Fruit fly (Drosophila melanogaster): ENCODE measurements around the gene CG11380.

The CG11380 gene

DNA sequence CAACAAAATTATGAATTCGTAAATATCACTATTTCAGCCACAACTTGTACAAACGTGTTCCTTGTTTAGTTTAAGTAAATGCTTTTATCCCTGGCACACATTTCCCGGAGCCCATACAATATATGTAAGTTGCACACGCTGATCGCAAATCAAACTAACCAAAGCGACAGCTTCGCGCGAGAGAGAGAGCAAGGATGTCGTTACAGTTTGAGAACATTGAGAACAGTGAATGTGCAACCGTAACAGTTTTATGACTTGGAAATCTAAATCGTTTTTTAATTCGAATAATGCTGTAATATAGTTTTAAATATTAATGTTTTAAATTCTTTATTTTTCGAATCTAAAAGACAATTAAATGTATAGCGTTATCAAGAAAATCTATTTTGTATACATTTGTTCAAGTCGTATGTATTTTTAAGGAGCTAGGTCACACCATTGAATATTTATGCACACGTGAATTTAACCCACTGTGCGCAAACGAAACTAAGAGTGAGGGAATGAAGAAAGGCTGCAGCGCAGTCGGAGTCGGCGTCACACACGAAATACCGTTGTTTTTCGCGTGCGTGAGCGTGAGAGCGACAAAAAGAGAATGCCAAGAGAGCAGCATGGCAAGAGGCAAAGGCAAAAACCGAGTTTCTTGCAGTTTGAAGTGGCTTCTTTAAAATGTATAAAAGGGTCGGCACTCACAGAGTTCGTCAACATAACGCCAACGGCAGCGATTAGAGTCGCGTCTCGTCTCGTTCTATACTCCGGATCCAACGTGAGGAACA lies 18.3 kb downstream of the CG11380 start, which contains the start of gene CG11382:
TSS of gene CG11382 (plus strand) at position 720 of the 770 bp plus-strand sequence.
- no peak for TF ChIP-seq dl (GFP tag; optimal IDR thresholded peaks at IDR 0.05; ENCODE audit: insufficient read depth in 1 of 2, partially characterized antibody in 2 of 2)
- TF ChIP-seq usp (GFP tag; optimal IDR thresholded peaks at IDR 0.05): no peak
- peak; percentile 21 for TF ChIP-seq fru (GFP tag; optimal IDR thresholded peaks at IDR 0.05)
- no peak for TF ChIP-seq Abd-B (GFP tag; optimal IDR thresholded peaks at IDR 0.05)

DNA sequence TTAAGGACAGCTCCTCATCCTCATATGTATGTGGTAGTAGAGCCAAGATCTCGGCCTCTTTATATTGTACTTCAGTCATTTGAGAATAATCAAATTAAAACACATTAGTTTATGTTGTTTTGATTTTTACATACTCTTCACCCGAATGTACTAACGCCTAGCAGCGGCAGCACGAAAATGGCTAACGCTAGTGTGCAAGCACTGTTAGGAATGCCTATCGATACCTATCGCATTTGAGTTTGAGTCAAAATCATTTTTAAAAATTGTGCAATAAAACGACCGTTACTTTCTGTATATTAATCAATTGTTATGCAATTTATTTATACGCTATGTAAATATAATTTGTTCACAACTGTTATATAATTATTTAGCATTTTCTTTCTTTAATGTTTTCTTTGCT lies 23.9 kb downstream of the CG11380 start, which contains the start of gene CG11398:
TSS of gene CG11398 (minus strand) at position 157 of the 400 bp plus-strand sequence.
- TF ChIP-seq Myc (optimal IDR thresholded peaks at IDR 0.05): no peak
- TF ChIP-seq Vsx2 (GFP tag; optimal IDR thresholded peaks at IDR 0.05; ENCODE audit: partially characterized antibody): no peak
- no peak for TF ChIP-seq sv (GFP tag; optimal IDR thresholded peaks at IDR 0.05)
- TF ChIP-seq OdsH (GFP tag; optimal IDR thresholded peaks at IDR 0.05): no peak
- no peak for TF ChIP-seq dsf (GFP tag; optimal IDR thresholded peaks at IDR 0.05; ENCODE audit: borderline replicate concordance)
- TF ChIP-seq GATAd (GFP tag; optimal IDR thresholded peaks at IDR 0.05): no peak
- TF ChIP-seq woc (GFP tag; optimal IDR thresholded peaks at IDR 0.05): no peak
- no peak for TF ChIP-seq foxo (GFP tag; optimal IDR thresholded peaks at IDR 0.05)
- TF ChIP-seq dmrt93B (GFP tag; optimal IDR thresholded peaks at IDR 0.05): no peak

DNA sequence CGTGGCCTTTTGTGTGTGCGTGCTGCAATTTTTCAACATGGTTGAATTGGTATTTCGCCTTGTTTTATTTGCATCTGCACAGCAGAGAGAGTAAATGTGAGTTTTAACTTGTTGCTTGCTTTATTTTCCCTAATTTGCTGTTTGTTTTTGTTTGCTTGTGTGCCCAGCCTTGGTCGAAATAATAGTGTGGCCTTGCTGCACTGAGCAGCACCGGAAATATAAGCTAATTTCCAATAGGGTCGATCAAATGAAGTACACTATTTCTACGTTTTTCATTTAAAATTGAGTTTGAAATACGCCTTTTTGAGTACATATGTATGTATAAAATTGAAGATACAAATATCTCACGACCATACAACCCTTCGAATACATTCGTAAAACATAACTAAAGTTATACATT lies 25.6 kb downstream of the CG11380 start:
- TF ChIP-seq Hr78 (GFP tag; optimal IDR thresholded peaks at IDR 0.05) (no peak), ey (GFP tag; optimal IDR thresholded peaks at IDR 0.05) (no peak), Abd-B (GFP tag; optimal IDR thresholded peaks at IDR 0.05) (no peak), lola (GFP tag; optimal IDR thresholded peaks at IDR 0.05) (no peak), Mio (GFP tag; optimal IDR thresholded peaks at IDR 0.05) (no peak), OdsH (GFP tag; optimal IDR thresholded peaks at IDR 0.05) (no peak), GATAd (GFP tag; optimal IDR thresholded peaks at IDR 0.05) (no peak), Hr83 (GFP tag; optimal IDR thresholded peaks at IDR 0.05; ENCODE audit: poor library complexity, severe bottlenecking) (no peak), HLH106 (tag; optimal IDR thresholded peaks at IDR 0.05) (no peak), dmrt93B (GFP tag; optimal IDR thresholded peaks at IDR 0.05) (no peak), jim (GFP tag; optimal IDR thresholded peaks at IDR 0.05) (no peak), dl (GFP tag; optimal IDR thresholded peaks at IDR 0.05; ENCODE audit: insufficient read depth in 1 of 2, partially characterized antibody in 2 of 2) (no peak), CrebA (GFP tag; optimal IDR thresholded peaks at IDR 0.05; ENCODE audit: borderline replicate concordance) (no peak), usp (GFP tag; optimal IDR thresholded peaks at IDR 0.05) (no peak), Hnf4 (GFP tag; optimal IDR thresholded peaks at IDR 0.05) (no peak), brk (GFP tag; optimal IDR thresholded peaks at IDR 0.05) (no peak), foxo (GFP tag; optimal IDR thresholded peaks at IDR 0.05) (no peak), Jra (GFP tag; optimal IDR thresholded peaks at IDR 0.05) (no peak), pan (optimal IDR thresholded peaks at IDR 0.05) (no peak), br (GFP tag; optimal IDR thresholded peaks at IDR 0.05) (no peak)

DNA sequence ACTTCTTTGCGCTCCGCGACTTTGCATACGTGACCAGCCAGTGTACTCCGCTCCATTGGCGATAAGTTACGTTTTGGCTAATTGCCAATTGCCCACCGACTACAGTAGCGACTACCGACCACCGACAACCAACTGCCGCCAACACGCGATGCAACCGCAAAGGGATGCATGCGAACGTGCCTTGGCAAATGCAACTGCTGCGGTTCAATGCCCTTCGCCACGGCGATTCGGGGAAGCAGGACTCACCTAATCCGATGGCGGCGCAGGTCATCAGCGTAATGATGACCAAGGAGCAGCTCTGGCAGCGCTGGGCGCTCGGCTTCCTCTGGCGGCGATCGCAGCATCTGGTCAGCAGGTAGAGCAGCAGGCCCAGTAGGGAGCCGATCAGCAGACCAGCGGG lies 34.8 kb downstream of the CG11380 start:
- TF ChIP-seq dsf (GFP tag; optimal IDR thresholded peaks at IDR 0.05; ENCODE audit: borderline replicate concordance): no peak
- no peak for TF ChIP-seq Dif (GFP tag; optimal IDR thresholded peaks at IDR 0.05; ENCODE audit: partially characterized antibody)
- TF ChIP-seq ey (GFP tag; optimal IDR thresholded peaks at IDR 0.05): no peak
- no peak for TF ChIP-seq Abd-B (GFP tag; optimal IDR thresholded peaks at IDR 0.05)
- no peak for TF ChIP-seq usp (GFP tag; optimal IDR thresholded peaks at IDR 0.05)
- no peak for TF ChIP-seq Hr78 (GFP tag; optimal IDR thresholded peaks at IDR 0.05)
- TF ChIP-seq CrebA (GFP tag; optimal IDR thresholded peaks at IDR 0.05; ENCODE audit: borderline replicate concordance): no peak
- TF ChIP-seq jim (GFP tag; optimal IDR thresholded peaks at IDR 0.05): no peak
- TF ChIP-seq sv (GFP tag; optimal IDR thresholded peaks at IDR 0.05): no peak
- TF ChIP-seq Myc (optimal IDR thresholded peaks at IDR 0.05): no peak
- no peak for TF ChIP-seq Vsx2 (GFP tag; optimal IDR thresholded peaks at IDR 0.05; ENCODE audit: partially characterized antibody)
- no peak for TF ChIP-seq h (GFP tag; optimal IDR thresholded peaks at IDR 0.05)
- TF ChIP-seq OdsH (GFP tag; optimal IDR thresholded peaks at IDR 0.05): no peak
- TF ChIP-seq Dfd (GFP tag; optimal IDR thresholded peaks at IDR 0.05): no peak
- no peak for TF ChIP-seq Sp1 (GFP tag; optimal IDR thresholded peaks at IDR 0.05)
- TF ChIP-seq HLH106 (tag; optimal IDR thresholded peaks at IDR 0.05): no peak
- TF ChIP-seq sage (GFP tag; optimal IDR thresholded peaks at IDR 0.05): no peak
- no peak for TF ChIP-seq GATAd (GFP tag; optimal IDR thresholded peaks at IDR 0.05)
